Worm (Caenorhabditis elegans): ENCODE data around the gene Y57A10A.24.

The Y57A10A.24 gene

ce11 chrII:12266797-12267196, 24.1 kb downstream of the Y57A10A.24 start:
- TF ChIP-seq nhr-25 (tag; optimal IDR thresholded peaks at IDR 0.05), result no peak
- TF ChIP-seq elt-2 (tag; optimal IDR thresholded peaks at IDR 0.05), result peak; percentile 55

ce11 chrII:12268857-12269256, 26.1 kb downstream of the Y57A10A.24 start:
- TF ChIP-seq unc-62 (GFP tag; optimal IDR thresholded peaks at IDR 0.05) (no peak), ztf-4 (tag; optimal IDR thresholded peaks at IDR 0.05) (no peak), skn-1 (tag; optimal IDR thresholded peaks at IDR 0.05) (no peak), ztf-11 (tag; optimal IDR thresholded peaks at IDR 0.05) (no peak), nfya-1 (tag; optimal IDR thresholded peaks at IDR 0.05; ENCODE audit: insufficient read depth) (peak; percentile 39), fos-1 (tag; optimal IDR thresholded peaks at IDR 0.05) (no peak), nhr-23 (tag; optimal IDR thresholded peaks at IDR 0.05) (no peak), elt-2 (tag; optimal IDR thresholded peaks at IDR 0.05) (no peak)

ce11 chrII:12274944-12275343, 32.2 kb downstream of the Y57A10A.24 start, which contains the start of gene Y57A10A.27:
Gene Y57A10A.27 (minus strand): TSS chrII:12275044.
- TF ChIP-seq egl-27 (tag; optimal IDR thresholded peaks at IDR 0.05), result no peak
- TF ChIP-seq ZK546.5 (tag; optimal IDR thresholded peaks at IDR 0.05), result no peak
- TF ChIP-seq ama-1 (optimal IDR thresholded peaks at IDR 0.05), result no peak
- TF ChIP-seq ceh-9 (tag; optimal IDR thresholded peaks at IDR 0.05), result no peak

ce11 chrII:12278602-12279001, 35.9 kb downstream of the Y57A10A.24 start:
- TF ChIP-seq ceh-28 (tag; optimal IDR thresholded peaks at IDR 0.05), result no peak
- TF ChIP-seq ceh-9 (tag; optimal IDR thresholded peaks at IDR 0.05), result no peak
- TF ChIP-seq elt-1 (tag; optimal IDR thresholded peaks at IDR 0.05), result no peak
- TF ChIP-seq ceh-82 (tag; optimal IDR thresholded peaks at IDR 0.05), result no peak
- no peak for TF ChIP-seq fos-1 (tag; optimal IDR thresholded peaks at IDR 0.05)
- TF ChIP-seq daf-12 (tag; optimal IDR thresholded peaks at IDR 0.05), result no peak
- TF ChIP-seq lin-15B (tag; optimal IDR thresholded peaks at IDR 0.05), result no peak
- TF ChIP-seq nhr-25 (tag; optimal IDR thresholded peaks at IDR 0.05), result no peak
- no peak for TF ChIP-seq fkh-10 (GFP tag; optimal IDR thresholded peaks at IDR 0.05)
- no peak for TF ChIP-seq nhr-67 (tag; optimal IDR thresholded peaks at IDR 0.05)
- no peak for TF ChIP-seq ZK546.5 (tag; optimal IDR thresholded peaks at IDR 0.05)
- no peak for TF ChIP-seq egl-27 (tag; optimal IDR thresholded peaks at IDR 0.05)
- TF ChIP-seq nhr-28 (tag; optimal IDR thresholded peaks at IDR 0.05), result no peak
- no peak for TF ChIP-seq lin-39 (tag; optimal IDR thresholded peaks at IDR 0.05)

DNA sequence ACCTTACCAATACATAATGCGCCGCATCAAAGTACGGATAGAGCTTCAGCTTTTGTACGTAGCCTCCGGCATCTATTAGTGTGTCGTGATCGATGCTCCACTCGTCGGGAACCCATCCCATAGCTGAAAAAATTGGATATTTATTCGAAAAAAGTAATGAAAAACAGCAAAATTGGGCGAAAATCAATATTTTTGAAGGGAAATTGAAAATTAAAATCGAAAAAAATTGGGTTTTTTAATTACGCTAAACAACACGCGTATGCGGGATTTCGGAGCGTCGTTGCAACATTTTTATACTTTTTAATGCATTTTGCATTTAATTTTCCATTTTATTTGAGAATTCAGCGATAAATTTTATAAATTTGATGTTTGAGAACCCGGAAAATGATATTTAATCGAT, 36.5 kb downstream of the Y57A10A.24 start, which contains the start of the genes tric-1B.2 and Y57A10A.29:
tric-1B.2 (minus strand) TSS at position 129 of the 400 bp plus-strand sequence.
Y57A10A.29 (plus strand) TSS at position 303 of the 400 bp plus-strand sequence.
- TF ChIP-seq eor-1 (tag; optimal IDR thresholded peaks at IDR 0.05) (no peak), pha-4 (tag; optimal IDR thresholded peaks at IDR 0.05) (peak; percentile 7), sea-2 (GFP tag; optimal IDR thresholded peaks at IDR 0.05) (no peak), nfya-1 (tag; optimal IDR thresholded peaks at IDR 0.05; ENCODE audit: insufficient read depth) (no peak), ama-1 (optimal IDR thresholded peaks at IDR 0.05) (no peak), mdl-1 (tag; optimal IDR thresholded peaks at IDR 0.05) (no peak), hmg-11 (tag; optimal IDR thresholded peaks at IDR 0.05) (peak; percentile 51)

- TF ChIP-seq nhr-237 (tag; optimal IDR thresholded peaks at IDR 0.05), result no peak
- TF ChIP-seq nhr-76 (tag; optimal IDR thresholded peaks at IDR 0.05), result no peak
- no peak for TF ChIP-seq R02D3.7 (tag; optimal IDR thresholded peaks at IDR 0.05)
- no peak for TF ChIP-seq nhr-77 (tag; optimal IDR thresholded peaks at IDR 0.05)
- no peak for TF ChIP-seq fkh-2 (tag; optimal IDR thresholded peaks at IDR 0.05)
- no peak for TF ChIP-seq lin-15B (tag; optimal IDR thresholded peaks at IDR 0.05)
- TF ChIP-seq ceh-16 (tag; optimal IDR thresholded peaks at IDR 0.05), result no peak
- no peak for TF ChIP-seq elt-3 (tag; optimal IDR thresholded peaks at IDR 0.05)
- no peak for TF ChIP-seq pqm-1 (tag; optimal IDR thresholded peaks at IDR 0.05)
- no peak for TF ChIP-seq unc-62 (GFP tag; optimal IDR thresholded peaks at IDR 0.05)
- TF ChIP-seq ama-1 (optimal IDR thresholded peaks at IDR 0.05), result no peak
- TF ChIP-seq ceh-82 (tag; optimal IDR thresholded peaks at IDR 0.05), result no peak
- no peak for TF ChIP-seq lin-39 (tag; optimal IDR thresholded peaks at IDR 0.05)
- TF ChIP-seq nhr-43 (tag; optimal IDR thresholded peaks at IDR 0.05; ENCODE audit: poor library complexity, severe bottlenecking), result no peak
- TF ChIP-seq snpc-4 (tag; optimal IDR thresholded peaks at IDR 0.05), result no peak
- no peak for TF ChIP-seq fkh-10 (GFP tag; optimal IDR thresholded peaks at IDR 0.05)
- no peak for TF ChIP-seq sea-2 (GFP tag; optimal IDR thresholded peaks at IDR 0.05)
- no peak for TF ChIP-seq elt-2 (tag; optimal IDR thresholded peaks at IDR 0.05)
Measured at ce11 chrII:12280360-12280759, 37.6 kb downstream of the Y57A10A.24 start, which contains the start of gene ife-5. Gene ife-5 (plus strand): TSS chrII:12280660.
